Worm (Caenorhabditis elegans) whole organism, late embryonic: ENCODE measurements around the gene acs-10.

Source experiments
- F13H6.1 ChIP-seq: sonication (generic microtip); optimal IDR thresholded peaks from 2 replicates; lab custom pipeline; 2016; ENCODE audit warnings: missing genetic modification characterization, missing compliant biosample characterization
- elt-2 ChIP-seq: sonication (generic microtip); optimal IDR thresholded peaks from 2 replicates; lab custom pipeline; 2016; ENCODE audit warnings: missing genetic modification reagents, missing genetic modification characterization, missing compliant biosample characterization
- hlh-30 ChIP-seq: sonication (generic microtip); optimal IDR thresholded peaks from 2 replicates; lab custom pipeline; 2017; ENCODE audit warnings: antibody characterized with exemption, missing genetic modification characterization, missing compliant biosample characterization; ENCODE audit not compliant: insufficient read depth
- lim-6 ChIP-seq: sonication (generic microtip); optimal IDR thresholded peaks from 2 replicates; lab custom pipeline; 2016; ENCODE audit warnings: missing genetic modification characterization, missing compliant biosample characterization
- lin-11 ChIP-seq: fragments of 200-800 bp; sonication (Bioruptor generic); optimal IDR thresholded peaks from 2 replicates; lab custom pipeline; 2018; ENCODE audit warnings: mild to moderate bottlenecking, missing genetic modification characterization, missing compliant biosample characterization
- madf-2 ChIP-seq: sonication (generic microtip); optimal IDR thresholded peaks from 2 replicates; lab custom pipeline; 2017; ENCODE audit warnings: missing genetic modification characterization, missing compliant biosample characterization
- pag-3 ChIP-seq: sonication (generic microtip); optimal IDR thresholded peaks from 2 replicates; lab custom pipeline; 2016; ENCODE audit warnings: missing compliant biosample characterization, missing genetic modification characterization, borderline replicate concordance
- pat-9 ChIP-seq: fragments of 200-800 bp; sonication (Bioruptor generic); optimal IDR thresholded peaks from 2 replicates; lab custom pipeline; 2018; ENCODE audit warnings: mild to moderate bottlenecking, missing genetic modification characterization, moderate library complexity, missing compliant biosample characterization
- pqm-1 ChIP-seq: sonication (generic microtip); optimal IDR thresholded peaks from 2 replicates; lab custom pipeline; 2016; ENCODE audit warnings: missing genetic modification characterization, missing compliant biosample characterization
- ref-2 ChIP-seq: sonication (generic microtip); optimal IDR thresholded peaks from 2 replicates; lab custom pipeline; 2016; ENCODE audit warnings: missing genetic modification characterization, missing compliant biosample characterization
- syd-9 ChIP-seq: sonication (generic microtip); optimal IDR thresholded peaks from 2 replicates; lab custom pipeline; 2016; ENCODE audit warnings: mild to moderate bottlenecking, missing genetic modification characterization, moderate library complexity, missing compliant biosample characterization

DNA sequence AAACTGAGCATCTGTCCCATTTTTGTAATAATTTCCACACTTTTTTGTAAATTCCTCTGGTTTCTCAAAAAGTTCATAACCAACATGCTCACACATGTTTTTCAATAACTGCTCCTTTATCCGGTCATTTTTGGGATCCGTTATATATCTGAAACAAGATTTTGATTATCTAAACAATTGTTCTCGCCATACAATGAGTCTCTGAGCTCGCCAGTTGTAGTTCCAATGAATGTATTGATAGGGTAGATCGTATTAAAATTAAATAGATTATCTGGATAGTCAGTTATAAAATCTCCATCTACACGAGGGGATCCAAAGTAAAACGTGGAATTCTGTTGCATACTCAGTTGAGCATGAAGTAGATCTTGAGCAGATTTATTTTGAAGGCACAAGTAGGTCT lies 30.3 kb downstream of the acs-10 start:
- TF ChIP-seq ref-2 (tag; lab: Kevin White, UChicago) (no peak), pat-9 (tag; lab: Kevin White, UChicago) (no peak), syd-9 (tag; lab: Kevin White, UChicago) (no peak), pqm-1 (no peak), pag-3 (tag; lab: Kevin White, UChicago) (no peak), madf-2 (tag; lab: Kevin White, UChicago) (no peak), elt-2 (tag; lab: Kevin White, UChicago) (no peak), lim-6 (tag; lab: Kevin White, UChicago) (no peak), F13H6.1 (tag; lab: Kevin White, UChicago) (no peak), hlh-30 (tag; lab: Kevin White, UChicago) (no peak), lin-11 (tag; lab: Kevin White, UChicago) (no peak)
